Fruit fly (Drosophila melanogaster) whole organism, embryonic: ENCODE measurements around the gene Alp5.

Experiments used
- Atf6 ChIP-seq: fragments of 200-800 bp; sonication (Bioruptor generic); IDR thresholded peaks from 2 replicates; pipeline ENCODE4 v1.3.6; 2022; ENCODE audit warnings: missing biosample characterization, missing genetic modification characterization
- B-H1 ChIP-seq: fragments of 200-800 bp; sonication (Bioruptor generic); IDR thresholded peaks from 3 replicates; pipeline ENCODE4 v1.3.6; 2022; ENCODE audit warnings: missing biosample characterization, missing genetic modification characterization
- CG10366 ChIP-seq: fragments of 200-800 bp; sonication (Bioruptor generic); IDR thresholded peaks from 2 replicates; pipeline ENCODE4 v1.3.6; 2022; ENCODE audit warnings: missing biosample characterization, missing genetic modification characterization
- CG10431 ChIP-seq: fragments of 200-800 bp; sonication (Bioruptor generic); optimal IDR thresholded peaks from 3 replicates; lab custom pipeline; 2018; ENCODE audit warnings: missing biosample characterization, mild to moderate bottlenecking, missing genetic modification characterization
- CG11247 ChIP-seq: fragments of 200-800 bp; sonication (Bioruptor generic); IDR thresholded peaks from 2 replicates; pipeline ENCODE4 v1.3.6; 2022; ENCODE audit warnings: missing biosample characterization, missing genetic modification characterization
- CG11398 ChIP-seq: fragments of 200-800 bp; sonication (Bioruptor generic); optimal IDR thresholded peaks from 2 replicates; lab custom pipeline; 2016; ENCODE audit warnings: missing biosample characterization, missing genetic modification characterization
- CG11504 ChIP-seq: fragments of 200-800 bp; sonication (Bioruptor generic); optimal IDR thresholded peaks from 3 replicates; lab custom pipeline; 2019; ENCODE audit warnings: missing biosample characterization, mild to moderate bottlenecking, missing genetic modification characterization, moderate library complexity
- CG13894 ChIP-seq: fragments of 200-800 bp; sonication (Bioruptor generic); optimal IDR thresholded peaks from 3 replicates; lab custom pipeline; 2018; ENCODE audit warnings: missing biosample characterization, mild to moderate bottlenecking, missing genetic modification characterization, moderate library complexity
- CG17829 ChIP-seq: fragments of 200-800 bp; optimal IDR thresholded peaks from 2 replicates; lab custom pipeline; 2019; ENCODE audit warnings: missing biosample characterization, mild to moderate bottlenecking, missing genetic modification characterization, moderate library complexity
- CG1792 ChIP-seq: fragments of 200-800 bp; sonication (Bioruptor generic); optimal IDR thresholded peaks from 2 replicates; lab custom pipeline; 2016; ENCODE audit warnings: missing biosample characterization, missing genetic modification characterization
- CG2120 ChIP-seq: fragments of 200-800 bp; sonication (Bioruptor generic); optimal IDR thresholded peaks from 3 replicates; lab custom pipeline; 2016; ENCODE audit warnings: missing biosample characterization, missing genetic modification characterization
- CG2202 ChIP-seq: fragments of 200-800 bp; sonication (Bioruptor generic); optimal IDR thresholded peaks from 2 replicates; lab custom pipeline; 2018; ENCODE audit warnings: missing biosample characterization, mild to moderate bottlenecking, missing genetic modification characterization
- CG3726 ChIP-seq: fragments of 200-800 bp; sonication (Bioruptor generic); IDR thresholded peaks from 3 replicates; pipeline ENCODE4, ENCODE4 v1.3.6; 2022; ENCODE audit warnings: missing biosample characterization, missing genetic modification characterization
- CG6272 ChIP-seq: fragments of 200-800 bp; sonication (Bioruptor generic); IDR thresholded peaks from 2 replicates; pipeline ENCODE4 v1.3.6; 2022; ENCODE audit warnings: missing biosample characterization, missing genetic modification characterization
- CG6654 ChIP-seq: fragments of 200-800 bp; sonication (Bioruptor generic); optimal IDR thresholded peaks from 2 replicates; lab custom pipeline; 2017; ENCODE audit warnings: missing biosample characterization, mild to moderate bottlenecking, missing genetic modification characterization
- CG6689 ChIP-seq: fragments of 200-800 bp; sonication (Bioruptor generic); IDR thresholded peaks from 2 replicates; pipeline ENCODE4 v1.3.6; 2022; ENCODE audit warnings: missing biosample characterization, missing genetic modification characterization
- CG7357 ChIP-seq: fragments of 200-800 bp; sonication (Bioruptor generic); IDR thresholded peaks from 3 replicates; pipeline ENCODE4 v1.3.6; 2022; ENCODE audit warnings: missing biosample characterization, missing genetic modification characterization
- CG7839 ChIP-seq: fragments of 200-800 bp; sonication (Bioruptor generic); optimal IDR thresholded peaks from 3 replicates; lab custom pipeline; 2018; ENCODE audit warnings: missing biosample characterization, mild to moderate bottlenecking, missing genetic modification characterization, moderate library complexity
- CG8281 ChIP-seq: fragments of 200-800 bp; sonication (Bioruptor generic); optimal IDR thresholded peaks from 2 replicates; lab custom pipeline; 2018; ENCODE audit warnings: missing biosample characterization, mild to moderate bottlenecking, missing genetic modification characterization, moderate library complexity
- CG8290 ChIP-seq, 3 experiments: fragments of 200-800 bp; sonication (Bioruptor generic); optimal IDR thresholded peaks; 2 replicates each; lab custom pipeline; 2016 to 2019; ENCODE audit warnings: missing biosample characterization in 3 of 3, missing genetic modification characterization in 3 of 3, mild to moderate bottlenecking in 2 of 3, moderate library complexity in 1 of 3
- CG8478 ChIP-seq: fragments of >200 bp; optimal IDR thresholded peaks from 2 replicates; lab custom pipeline; 2018
- CG8924 ChIP-seq: fragments of 200-800 bp; optimal IDR thresholded peaks from 3 replicates; lab custom pipeline; 2019; ENCODE audit warnings: missing biosample characterization, mild to moderate bottlenecking, missing genetic modification characterization, moderate library complexity
- Dad ChIP-seq: fragments of 200-800 bp; sonication (Bioruptor generic); optimal IDR thresholded peaks from 3 replicates; lab custom pipeline; 2016; ENCODE audit warnings: missing biosample characterization, missing genetic modification characterization
- Dek ChIP-seq: fragments of 200-800 bp; sonication (Bioruptor generic); optimal IDR thresholded peaks from 3 replicates; lab custom pipeline; 2019; ENCODE audit warnings: missing biosample characterization, mild to moderate bottlenecking, missing genetic modification characterization, moderate library complexity
- Doc2 ChIP-seq: fragments of 200-800 bp; sonication (Bioruptor generic); IDR thresholded peaks from 2 replicates; pipeline ENCODE4 v1.3.6; 2022; ENCODE audit warnings: missing biosample characterization, missing genetic modification characterization
- E2f1 ChIP-seq: fragments of 200-800 bp; sonication (Bioruptor generic); IDR thresholded peaks from 2 replicates; pipeline ENCODE4 v1.3.6; 2022; ENCODE audit warnings: missing biosample characterization, missing genetic modification characterization
- Elba2 ChIP-seq: fragments of 200-800 bp; sonication (Bioruptor generic); optimal IDR thresholded peaks from 3 replicates; lab custom pipeline; 2016; ENCODE audit warnings: missing biosample characterization, missing genetic modification characterization
- H15 ChIP-seq: fragments of 200-800 bp; sonication (Bioruptor generic); IDR thresholded peaks from 3 replicates; pipeline ENCODE4 v1.3.6; 2022; ENCODE audit warnings: missing biosample characterization, missing genetic modification characterization
- Hsf ChIP-seq: fragments of 200-800 bp; sonication (Bioruptor generic); optimal IDR thresholded peaks from 3 replicates; lab custom pipeline; 2016; ENCODE audit warnings: missing biosample characterization, missing genetic modification characterization
- Optix ChIP-seq: fragments of 200-800 bp; sonication (Bioruptor generic); IDR thresholded peaks from 3 replicates; pipeline ENCODE4 v1.3.6; 2022; ENCODE audit warnings: missing biosample characterization, missing genetic modification characterization
- Pdp1 ChIP-seq, 2 experiments: fragments of 200-800 bp; sonication (Bioruptor generic); optimal IDR thresholded peaks; 3 replicates each; lab custom pipeline; 2016; ENCODE audit warnings: missing biosample characterization in 2 of 2, missing genetic modification characterization in 2 of 2, mild to moderate bottlenecking in 1 of 2, moderate library complexity in 1 of 2
- YL-1 ChIP-seq: fragments of 200-800 bp; sonication (Bioruptor generic); optimal IDR thresholded peaks from 3 replicates; lab custom pipeline; 2017; ENCODE audit warnings: missing biosample characterization, mild to moderate bottlenecking, missing genetic modification characterization
- ab ChIP-seq: fragments of 200-800 bp; sonication (Bioruptor generic); optimal IDR thresholded peaks from 2 replicates; lab custom pipeline; 2016; ENCODE audit warnings: missing biosample characterization, missing genetic modification characterization
- amos ChIP-seq: fragments of 200-800 bp; sonication (Bioruptor generic); IDR thresholded peaks from 2 replicates; pipeline ENCODE4 v1.3.6; 2022; ENCODE audit warnings: missing biosample characterization, missing genetic modification characterization; ENCODE audit not compliant: partially characterized antibody
- ara ChIP-seq: fragments of 200-800 bp; sonication (Bioruptor generic); IDR thresholded peaks from 2 replicates; pipeline ENCODE4 v1.3.6; 2022; ENCODE audit warnings: missing biosample characterization, missing genetic modification characterization
- caup ChIP-seq: fragments of 200-800 bp; sonication (Bioruptor generic); optimal IDR thresholded peaks from 3 replicates; lab custom pipeline; 2017; ENCODE audit warnings: missing biosample characterization, mild to moderate bottlenecking, missing genetic modification characterization, moderate library complexity; ENCODE audit not compliant: severe bottlenecking
- cg ChIP-seq: fragments of 200-800 bp; sonication (Bioruptor generic); optimal IDR thresholded peaks from 3 replicates; lab custom pipeline; 2019; ENCODE audit warnings: missing biosample characterization, mild to moderate bottlenecking, missing genetic modification characterization, moderate library complexity
- chif ChIP-seq, 2 experiments: fragments of 200-800 bp; sonication (Bioruptor generic); optimal IDR thresholded peaks; 3 replicates each; lab custom pipeline; 2016; ENCODE audit warnings: missing biosample characterization in 2 of 2, missing genetic modification characterization in 2 of 2
- hth ChIP-seq: fragments of >200 bp; optimal IDR thresholded peaks from 2 replicates; lab custom pipeline; 2017; ENCODE audit warnings: inconsistent platforms
- mam ChIP-seq: fragments of 200-800 bp; sonication (Bioruptor generic); optimal IDR thresholded peaks from 3 replicates; lab custom pipeline; 2016; ENCODE audit warnings: missing biosample characterization, missing genetic modification characterization
- pzg ChIP-seq: fragments of 200-800 bp; sonication (Bioruptor generic); optimal IDR thresholded peaks from 3 replicates; lab custom pipeline; 2018; ENCODE audit warnings: missing biosample characterization, mild to moderate bottlenecking, missing genetic modification characterization, moderate library complexity
- ranshi ChIP-seq: fragments of 200-800 bp; sonication (Bioruptor generic); IDR thresholded peaks from 2 replicates; pipeline ENCODE4 v1.3.6; 2022; ENCODE audit warnings: missing biosample characterization, missing genetic modification characterization
- ro ChIP-seq: fragments of 200-800 bp; sonication (Bioruptor generic); IDR thresholded peaks from 2 replicates; pipeline ENCODE4 v1.3.6; 2022; ENCODE audit warnings: missing biosample characterization, missing genetic modification characterization
- scrt ChIP-seq: fragments of 200-800 bp; sonication (Bioruptor generic); optimal IDR thresholded peaks from 2 replicates; lab custom pipeline; 2018; ENCODE audit warnings: missing biosample characterization, mild to moderate bottlenecking, missing genetic modification characterization, moderate library complexity
- sens-2 ChIP-seq: fragments of 200-800 bp; sonication (Bioruptor generic); IDR thresholded peaks from 2 replicates; pipeline ENCODE4 v1.3.6; 2022; ENCODE audit warnings: missing biosample characterization, missing genetic modification characterization
- sisA ChIP-seq: fragments of 200-800 bp; sonication (Bioruptor generic); IDR thresholded peaks from 2 replicates; pipeline ENCODE4 v1.3.6; 2022; ENCODE audit warnings: missing biosample characterization, missing genetic modification characterization
- tio ChIP-seq: fragments of 200-800 bp; sonication (Bioruptor generic); optimal IDR thresholded peaks from 2 replicates; lab custom pipeline; 2017; ENCODE audit warnings: missing biosample characterization, missing genetic modification characterization, inconsistent platforms
- wor ChIP-seq: fragments of 200-800 bp; sonication (Bioruptor generic); IDR thresholded peaks from 2 replicates; pipeline ENCODE4 v1.3.6; 2022; ENCODE audit warnings: missing biosample characterization, missing genetic modification characterization

Alp5 gene

DNA sequence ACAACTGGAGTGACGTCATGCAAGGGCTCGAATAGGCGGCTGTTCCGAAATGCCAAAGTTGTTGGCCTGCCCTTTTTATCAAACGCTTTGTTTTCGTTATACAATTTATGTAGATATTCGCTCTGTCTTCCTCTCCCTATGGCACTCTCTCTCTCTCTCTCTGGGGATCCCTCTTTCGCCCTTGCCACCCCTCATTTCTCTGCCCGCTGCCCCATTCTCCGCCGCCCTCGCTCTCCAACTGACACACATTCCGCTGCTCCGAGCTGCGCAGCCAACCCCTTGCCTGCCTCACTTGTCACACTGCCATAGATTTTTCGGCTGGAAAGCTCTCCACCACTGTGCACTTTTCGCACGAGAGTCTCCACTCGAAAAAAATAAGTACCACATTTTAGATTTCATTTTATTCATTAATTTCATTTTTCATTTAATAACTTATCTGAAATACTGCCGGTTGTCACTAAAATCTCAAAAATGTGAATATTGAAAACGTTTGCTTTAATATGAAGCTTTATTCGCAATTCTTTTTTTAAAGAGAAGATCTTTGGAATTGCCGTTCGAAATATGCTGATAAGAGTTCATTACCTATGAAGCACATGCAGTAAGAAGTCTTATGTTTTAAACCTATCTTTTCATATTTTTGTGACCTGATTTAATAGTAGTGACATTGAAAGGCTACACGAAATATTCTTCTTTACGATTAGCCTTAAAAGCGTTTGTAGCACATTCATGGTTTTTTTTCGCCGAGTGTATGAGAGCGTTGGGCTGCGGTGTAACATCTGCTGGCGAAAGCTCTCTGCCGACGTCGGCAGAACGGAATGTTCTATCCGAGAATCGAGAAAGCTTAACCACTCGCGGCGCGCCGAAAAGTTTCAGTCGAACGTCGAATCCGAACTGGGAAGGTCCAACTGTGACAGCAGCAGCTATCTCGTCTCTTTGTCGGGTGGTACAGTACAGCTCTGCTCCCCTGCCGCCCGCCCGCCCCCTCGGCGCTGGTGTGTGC, 49.6 kb downstream of the Alp5 start (continued):
- TF ChIP-seq ara (GFP tag; lab: Robert Waterston, UW) (peak; percentile 63), Optix (GFP tag; lab: Robert Waterston, UW) (no peak; the same call in 2 of the 3 replicates), H15 (GFP tag; lab: Robert Waterston, UW) (peak; percentile 37; the same call in 1 of the 3 replicates), CG7357 (peak; percentile 69; the same call in 1 of the 3 replicates), amos (GFP tag; lab: Robert Waterston, UW) (peak; percentile 46; the same call in 1 of the 2 replicates), Pdp1 (GFP tag; optimal IDR thresholded peaks at IDR 0.05; lab: Kevin White, UChicago) (peak; percentile 87 to 99), Doc2 (GFP tag; lab: Robert Waterston, UW) (no peak), CG11247 (peak; percentile 40; the same call in 1 of the 2 replicates), E2f1 (GFP tag; lab: Robert Waterston, UW) (peak; percentile 35), ro (GFP tag; lab: Robert Waterston, UW) (peak; percentile 49; the same call in 1 of the 2 replicates), scrt (GFP tag; lab: Kevin White, UChicago) (peak; percentile 80), CG8478 (no peak), CG13894 (tag; lab: Kevin White, UChicago) (peak; percentile 51), CG10431 (peak; percentile 69), B-H1 (GFP tag; lab: Robert Waterston, UW) (peak; percentile 34; the same call in 2 of the 3 replicates), wor (GFP tag; lab: Robert Waterston, UW) (peak; percentile 50; the same call in 1 of the 2 replicates), CG17829 (peak; percentile 83), mam (GFP tag; lab: Kevin White, UChicago) (peak; percentile 85), sens-2 (GFP tag; lab: Robert Waterston, UW) (no peak), cg (GFP tag; lab: Kevin White, UChicago) (no peak), CG6654 (peak; percentile 79), Dek (peak; percentile 86), CG11398 (GFP tag; lab: Kevin White, UChicago) (peak; percentile 17), tio (peak; percentile 95), CG3726 (GFP tag; lab: Robert Waterston, UW) (peak; percentile 73; the same call in 1 of the 3 replicates), Dad (peak; percentile 84), CG11504 (tag; lab: Kevin White, UChicago) (peak; percentile 94), CG6689 (GFP tag; lab: Robert Waterston, UW) (peak; percentile 69), pzg (GFP tag; lab: Kevin White, UChicago) (no peak), chif (GFP tag; optimal IDR thresholded peaks at IDR 0.05; lab: Kevin White, UChicago) (peak; percentile 76), CG1792 (GFP tag; lab: Kevin White, UChicago) (peak; percentile 73), CG2202 (no peak), YL-1 (GFP tag; lab: Kevin White, UChicago) (peak; percentile 64), CG8281 (tag; lab: Kevin White, UChicago) (peak; percentile 76), CG6272 (GFP tag; lab: Robert Waterston, UW) (peak; percentile 50; the same call in 1 of the 2 replicates), CG8924 (tag; lab: Kevin White, UChicago) (peak; percentile 94), Hsf (GFP tag; lab: Kevin White, UChicago) (peak; percentile 85), Elba2 (GFP tag; lab: Kevin White, UChicago) (no peak), ranshi (GFP tag; lab: Robert Waterston, UW) (peak; percentile 35), CG2120 (peak; percentile 91), CG10366 (GFP tag; lab: Robert Waterston, UW) (peak; percentile 30; the same call in 1 of the 2 replicates), ab (GFP tag; lab: Kevin White, UChicago) (no peak), hth (no peak), Atf6 (GFP tag; lab: Robert Waterston, UW) (peak; percentile 66; the same call in 1 of the 2 replicates), CG8290 (GFP tag; optimal IDR thresholded peaks at IDR 0.05; lab: Kevin White, UChicago) (peak; percentile 62), CG8290 (tag; optimal IDR thresholded peaks at IDR 0.05; lab: Kevin White, UChicago) (peak in 1 of 2 experiments; percentile 81), sisA (peak; percentile 44; the same call in 1 of the 2 replicates), CG7839 (tag; lab: Kevin White, UChicago) (peak; percentile 89), caup (GFP tag; lab: Kevin White, UChicago) (peak; percentile 82)
